Worm (Caenorhabditis elegans) whole organism, L4 larva: ENCODE results near the gene F26D11.1.

Experiments
- F37D6.2 ChIP-seq: sonication (generic microtip); optimal IDR thresholded peaks from 2 replicates; lab custom pipeline; 2016; ENCODE audit warnings: mild to moderate bottlenecking, missing genetic modification characterization, missing compliant biosample characterization
- F44E2.7 ChIP-seq: fragments of 200-800 bp; sonication (Bioruptor generic); IDR thresholded peaks from 2 replicates; pipeline ENCODE4 v2.1.2; 2022; ENCODE audit warnings: missing genetic modification characterization, missing compliant biosample characterization
- ceh-82 ChIP-seq: sonication (generic microtip); optimal IDR thresholded peaks from 2 replicates; lab custom pipeline; 2017; ENCODE audit warnings: missing biosample characterization, missing genetic modification characterization
- egl-27 ChIP-seq: sonication (generic microtip); optimal IDR thresholded peaks from 3 replicates; lab custom pipeline; 2017; ENCODE audit warnings: missing biosample characterization, missing genetic modification reagents, missing genetic modification characterization
- nhr-41 ChIP-seq: fragments of 200-800 bp; sonication (Bioruptor generic); IDR thresholded peaks from 2 replicates; pipeline ENCODE4 v1.3.6; 2022; ENCODE audit warnings: missing genetic modification reagents, missing genetic modification characterization, missing compliant biosample characterization
- php-3 ChIP-seq: fragments of 200-800 bp; sonication (Bioruptor generic); IDR thresholded peaks from 2 replicates; pipeline ENCODE4 v1.3.6; 2022; ENCODE audit warnings: missing genetic modification reagents, missing genetic modification characterization, missing compliant biosample characterization
- unc-62 ChIP-seq, 3 experiments: fragments of 150-350 bp in 1 of 3; sonication (generic microtip); optimal IDR thresholded peaks in 2 of 3; peaks in 1 of 3; 1 replicate in 1 of 3; 2 replicates in 2 of 3; lab custom pipeline; 2014 to 2017; ENCODE audit warnings: missing biosample characterization in 3 of 3, missing genetic modification characterization in 3 of 3, missing genetic modification reagents in 3 of 3, missing genotype in 1 of 3
- ztf-7 ChIP-seq: fragments of 150-350 bp; optimal IDR thresholded peaks from 2 replicates; lab custom pipeline; 2014; ENCODE audit warnings: missing biosample characterization, missing genetic modification characterization

ce11 chrV:7969107-7969506 lies 12.2 kb upstream of the F26D11.1 start, which contains the start of gene che-7:
- TF ChIP-seq php-3 (GFP tag; lab: Robert Waterston, UW), result no peak
- TF ChIP-seq egl-27 (tag; lab: Kevin White, UChicago), result no peak
- no peak for TF ChIP-seq unc-62 (GFP tag; optimal IDR thresholded peaks at IDR 0.05 in 1 of 2; lab: Kevin White, UChicago)
- no peak for TF ChIP-seq unc-62 (tag; optimal IDR thresholded peaks at IDR 0.05; lab: Kevin White, UChicago)
- no peak for TF ChIP-seq F37D6.2 (tag; lab: Kevin White, UChicago)
- TF ChIP-seq F44E2.7 (GFP tag; lab: Robert Waterston, UW), result no peak
- no peak for TF ChIP-seq ceh-82 (tag; lab: Kevin White, UChicago)
- no peak for TF ChIP-seq nhr-41 (GFP tag; lab: Robert Waterston, UW)
- no peak for TF ChIP-seq ztf-7 (tag; lab: Kevin White, UChicago)
